Fruit fly (Drosophila melanogaster) S2 (cell line): ENCODE results near the gene MsR2.

Experiments used
- CG8478 ChIP-seq: fragments of >200 bp; optimal IDR thresholded peaks from 2 replicates; lab custom pipeline; 2018
- CTCF ChIP-seq, 2 experiments: fragments of >200 bp; optimal IDR thresholded peaks; 2 replicates each; lab custom pipeline; 2018

DNA sequence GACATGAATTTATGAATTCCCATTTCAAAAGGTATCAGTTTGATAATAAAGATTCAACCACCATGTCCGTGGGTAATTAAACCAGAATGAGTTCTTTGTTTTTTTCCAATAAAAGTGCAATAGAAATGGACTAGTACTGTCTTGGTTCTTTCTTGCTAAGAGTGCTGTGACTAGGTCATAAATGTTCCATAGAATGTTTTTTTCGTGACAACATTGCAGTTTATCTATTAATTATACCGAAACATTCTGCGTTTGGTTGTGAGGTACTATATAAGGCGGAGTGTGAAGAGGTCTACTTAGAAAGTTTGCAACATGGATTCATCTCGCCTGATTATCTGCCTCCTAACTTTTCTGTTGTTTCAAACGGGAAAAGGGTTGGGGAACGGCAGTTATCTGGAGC is 15.1 kb upstream of the MsR2 start, which contains the start of gene obst-I:
- TF ChIP-seq CG8478 (lab: Kevin White, UChicago) (no peak), CTCF (optimal IDR thresholded peaks at IDR 0.05; lab: Kevin White, UChicago) (no peak)
